Worm (Caenorhabditis elegans): Measurements from ENCODE around the gene smgl-2.

- no peak for TF ChIP-seq fkh-10 (GFP tag; optimal IDR thresholded peaks at IDR 0.05)
- no peak for TF ChIP-seq dve-1 (tag; optimal IDR thresholded peaks at IDR 0.05)
- no peak for TF ChIP-seq elt-4 (tag; optimal IDR thresholded peaks at IDR 0.05)
- TF ChIP-seq nfya-1 (tag; optimal IDR thresholded peaks at IDR 0.05), result no peak
- TF ChIP-seq F13H6.1 (tag; optimal IDR thresholded peaks at IDR 0.05), result no peak
- TF ChIP-seq K02D7.2 (tag; optimal IDR thresholded peaks at IDR 0.05), result no peak
- no peak for TF ChIP-seq pha-2 (tag; optimal IDR thresholded peaks at IDR 0.05)
- TF ChIP-seq ttx-3 (tag; optimal IDR thresholded peaks at IDR 0.05), result no peak
- no peak for TF ChIP-seq che-1 (tag; optimal IDR thresholded peaks at IDR 0.05)
Observed at ce11 chrIV:3694638-3695037, 31.3 kb upstream of the smgl-2 start, which contains the start of the genes taf-6.2 and Y37E11AL.3.
